Fruit fly (Drosophila melanogaster) Kc167 (cell line): ENCODE measurements around the gene Atg6.

Source experiments
- Myc ChIP-seq: fragments of >200 bp; optimal IDR thresholded peaks from 2 replicates; lab custom pipeline; 2017; ENCODE audit warnings: missing external identifiers
- Sin3A ChIP-seq: fragments of >200 bp; optimal IDR thresholded peaks from 2 replicates; lab custom pipeline; 2018; ENCODE audit warnings: missing external identifiers
- h ChIP-seq: fragments of >200 bp; optimal IDR thresholded peaks from 3 replicates; lab custom pipeline; 2018; ENCODE audit warnings: missing external identifiers
- insv ChIP-seq: fragments of >200 bp; optimal IDR thresholded peaks from 3 replicates; lab custom pipeline; 2018; ENCODE audit warnings: missing external identifiers
- psq ChIP-seq: fragments of >200 bp; optimal IDR thresholded peaks from 2 replicates; lab custom pipeline; 2017; ENCODE audit warnings: missing external identifiers
- ttk ChIP-seq: sonication (Bioruptor generic); optimal IDR thresholded peaks from 2 replicates; lab custom pipeline; 2017; ENCODE audit warnings: missing external identifiers

- no peak for TF ChIP-seq h (lab: Kevin White, UChicago)
- no peak for TF ChIP-seq psq (lab: Kevin White, UChicago)
- no peak for TF ChIP-seq Sin3A
- TF ChIP-seq insv (lab: Kevin White, UChicago): no peak
- TF ChIP-seq ttk (lab: Kevin White, UChicago): no peak
- TF ChIP-seq Myc (lab: Kevin White, UChicago): no peak
These were observed 49.4 kb downstream of the Atg6 start for dm6 chr3R:24001150-24001549.
